Worm (Caenorhabditis elegans): ENCODE measurements around the gene C09G4.4.
A peak's percentile ranks its signal among the peaks of the same experiment; 100 is the strongest.

The C09G4.4 gene

DNA sequence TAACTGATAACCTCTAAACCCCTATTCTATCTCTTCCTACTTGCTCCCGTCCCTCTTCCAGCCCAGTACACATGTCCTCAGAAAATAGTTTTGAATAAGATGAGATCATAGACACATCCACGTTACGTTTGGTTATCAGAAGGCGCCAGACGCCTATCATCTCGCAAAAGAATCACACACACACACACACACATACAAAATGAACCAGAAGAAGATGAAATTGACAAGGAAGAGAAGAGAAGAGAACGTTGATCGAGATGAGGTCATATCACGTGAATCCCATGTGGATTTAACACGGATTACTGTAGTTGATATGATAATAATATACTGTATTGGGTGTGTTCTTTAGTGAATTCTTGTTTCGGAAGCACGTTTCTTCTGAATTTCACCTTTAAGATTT, 13.3 kb downstream of the C09G4.4 start (continued):
- TF ChIP-seq ztf-4 (tag; optimal IDR thresholded peaks at IDR 0.05) = peak; percentile 71
- TF ChIP-seq elt-3 (tag; optimal IDR thresholded peaks at IDR 0.05) = peak in 3 of 6 experiments; percentile 56 to 97 (median 90)
- TF ChIP-seq ceh-82 (tag; optimal IDR thresholded peaks at IDR 0.05) = no peak
- peak; percentile 82 for TF ChIP-seq tbx-2 (tag; optimal IDR thresholded peaks at IDR 0.05)
- TF ChIP-seq ama-1 (optimal IDR thresholded peaks at IDR 0.05) = no peak
- peak; percentile 67 for TF ChIP-seq mep-1 (tag; optimal IDR thresholded peaks at IDR 0.05)
- peak in 1 of 2 experiments; percentile 67 for TF ChIP-seq lin-35 (GFP tag; optimal IDR thresholded peaks at IDR 0.05)
- TF ChIP-seq snu-23 (GFP tag; optimal IDR thresholded peaks at IDR 0.05) = peak; percentile 85
- TF ChIP-seq sox-4 (tag; optimal IDR thresholded peaks at IDR 0.05) = peak; percentile 39
- peak; percentile 18 to 37 for TF ChIP-seq efl-1 (optimal IDR thresholded peaks at IDR 0.05)
- TF ChIP-seq efl-1 (GFP tag; optimal IDR thresholded peaks at IDR 0.05 in 1 of 2) = peak; percentile 7 to 93
- peak; percentile 86 for TF ChIP-seq blmp-1 (tag; optimal IDR thresholded peaks at IDR 0.05)
- TF ChIP-seq mdl-1 (tag; optimal IDR thresholded peaks at IDR 0.05) = peak in 1 of 2 experiments; percentile 91
- TF ChIP-seq xbp-1 (tag; optimal IDR thresholded peaks at IDR 0.05) = peak; percentile 31
- TF ChIP-seq ceh-8 (GFP tag; optimal IDR thresholded peaks at IDR 0.05) = no peak
- peak; percentile 83 for TF ChIP-seq rnt-1 (tag; optimal IDR thresholded peaks at IDR 0.05)

ce11 chrIV:8526579-8526978, 13.8 kb downstream of the C09G4.4 start:
- peak; percentile 6 for TF ChIP-seq elt-2 (tag; optimal IDR thresholded peaks at IDR 0.05)
- TF ChIP-seq grh-1 (GFP tag; IDR thresholded peaks at IDR 0.05) = no peak

ce11 chrIV:8527598-8528012, 14.8 kb downstream of the C09G4.4 start:
- TF ChIP-seq unc-130 (tag; optimal IDR thresholded peaks at IDR 0.05) (peak; percentile 83), nhr-12 (tag; optimal IDR thresholded peaks at IDR 0.05) (no peak), snpc-4 (tag; optimal IDR thresholded peaks at IDR 0.05) (peak; percentile 30), dsc-1 (tag; optimal IDR thresholded peaks at IDR 0.05) (no peak), swsn-7 (tag; optimal IDR thresholded peaks at IDR 0.05) (peak; percentile 64), alr-1 (tag; optimal IDR thresholded peaks at IDR 0.05; ENCODE audit: borderline replicate concordance) (no peak), lin-39 (tag; optimal IDR thresholded peaks at IDR 0.05) (no peak), nhr-20 (tag; optimal IDR thresholded peaks at IDR 0.05) (peak; percentile 98), ceh-8 (GFP tag; optimal IDR thresholded peaks at IDR 0.05) (no peak), lin-15B (tag; optimal IDR thresholded peaks at IDR 0.05) (no peak), vab-15 (tag; optimal IDR thresholded peaks at IDR 0.05) (peak; percentile 78), rnt-1 (tag; optimal IDR thresholded peaks at IDR 0.05) (peak; percentile 28), nhr-71 (tag; optimal IDR thresholded peaks at IDR 0.05) (peak; percentile 97), elt-3 (tag; optimal IDR thresholded peaks at IDR 0.05) (peak in 5 of 6 experiments; percentile 43 to 98 (median 73)), irx-1 (tag; optimal IDR thresholded peaks at IDR 0.05) (peak; percentile 60), egl-27 (tag; optimal IDR thresholded peaks at IDR 0.05) (peak; percentile 28 to 57), lsy-2 (tag; optimal IDR thresholded peaks at IDR 0.05) (peak; percentile 60 to 84), snu-23 (GFP tag; optimal IDR thresholded peaks at IDR 0.05) (peak; percentile 84), mab-9 (GFP tag; IDR thresholded peaks at IDR 0.05) (no peak), nhr-28 (tag; optimal IDR thresholded peaks at IDR 0.05) (no peak), pag-3 (tag; optimal IDR thresholded peaks at IDR 0.05; ENCODE audit: borderline replicate concordance, insufficient read depth) (no peak), Y116A8C.19 (tag; optimal IDR thresholded peaks at IDR 0.05; ENCODE audit: borderline replicate concordance) (no peak), nhr-77 (tag; optimal IDR thresholded peaks at IDR 0.05) (no peak), unc-98 (GFP tag; IDR thresholded peaks at IDR 0.05) (no peak), mef-2 (tag; optimal IDR thresholded peaks at IDR 0.05) (peak; percentile 69), ztf-11 (tag; optimal IDR thresholded peaks at IDR 0.05) (no peak), hpl-2 (GFP tag; optimal IDR thresholded peaks at IDR 0.05) (peak; percentile 75), xbp-1 (tag; optimal IDR thresholded peaks at IDR 0.05) (peak; percentile 63), ceh-88 (GFP tag; IDR thresholded peaks at IDR 0.05) (no peak), hlh-4 (tag; optimal IDR thresholded peaks at IDR 0.05) (no peak), efl-1 (optimal IDR thresholded peaks at IDR 0.05) (peak; percentile 21 to 52), efl-1 (GFP tag; optimal IDR thresholded peaks at IDR 0.05 in 1 of 2) (peak in 1 of 2 experiments; percentile 95), nhr-84 (tag; optimal IDR thresholded peaks at IDR 0.05) (no peak), unc-30 (tag; optimal IDR thresholded peaks at IDR 0.05) (no peak), zag-1 (tag; optimal IDR thresholded peaks at IDR 0.05) (no peak), pax-3 (tag; optimal IDR thresholded peaks at IDR 0.05) (peak; percentile 40), ces-1 (GFP tag; optimal IDR thresholded peaks at IDR 0.05) (no peak), C16A3.4 (tag; optimal IDR thresholded peaks at IDR 0.05) (peak; percentile 61)
